Fruit fly (Drosophila melanogaster) whole organism, prepupa: Measurements from ENCODE around the gene Cap-H2.

Experiments used
- Blimp-1 ChIP-seq: fragments of 200-800 bp; sonication (Bioruptor generic); optimal IDR thresholded peaks from 3 replicates; lab custom pipeline; 2017; ENCODE audit warnings: missing biosample characterization, missing genetic modification characterization, mild to moderate bottlenecking, moderate library complexity, missing genetic modification reagents
- CG10631 ChIP-seq: fragments of 200-800 bp; sonication (Bioruptor generic); optimal IDR thresholded peaks from 2 replicates; lab custom pipeline; 2016; ENCODE audit warnings: missing biosample characterization, missing genetic modification characterization
- CG10669 ChIP-seq: fragments of 200-800 bp; sonication (Bioruptor generic); optimal IDR thresholded peaks from 3 replicates; lab custom pipeline; 2018; ENCODE audit warnings: missing biosample characterization, mild to moderate bottlenecking, missing genetic modification characterization, moderate library complexity
- CG11762 ChIP-seq: fragments of 200-800 bp; sonication (Bioruptor generic); optimal IDR thresholded peaks from 3 replicates; lab custom pipeline; 2016; ENCODE audit warnings: missing biosample characterization, missing genetic modification characterization; ENCODE audit not compliant: insufficient read depth
- CG11902 ChIP-seq: fragments of 200-800 bp; sonication (Bioruptor generic); optimal IDR thresholded peaks from 3 replicates; lab custom pipeline; 2016; ENCODE audit warnings: missing biosample characterization, missing genetic modification characterization
- CG15336 ChIP-seq: fragments of 200-800 bp; sonication (Bioruptor generic); IDR thresholded peaks from 2 replicates; pipeline ENCODE4 v1.3.6; 2022; ENCODE audit warnings: missing biosample characterization, missing genetic modification characterization
- CG1621 ChIP-seq: fragments of 200-800 bp; sonication (Bioruptor generic); optimal IDR thresholded peaks from 3 replicates; lab custom pipeline; 2018; ENCODE audit warnings: missing biosample characterization, mild to moderate bottlenecking, missing genetic modification characterization
- CG16779 ChIP-seq: fragments of 200-800 bp; sonication (Bioruptor generic); optimal IDR thresholded peaks from 3 replicates; lab custom pipeline; 2017; ENCODE audit warnings: missing biosample characterization, mild to moderate bottlenecking, missing genetic modification characterization
- CG3032 ChIP-seq: fragments of 200-800 bp; optimal IDR thresholded peaks from 2 replicates; lab custom pipeline; 2019; ENCODE audit warnings: missing biosample characterization, mild to moderate bottlenecking, missing genetic modification characterization, moderate library complexity
- CG32006 ChIP-seq: fragments of 200-800 bp; sonication (Bioruptor generic); optimal IDR thresholded peaks from 3 replicates; lab custom pipeline; 2017; ENCODE audit warnings: missing biosample characterization, mild to moderate bottlenecking, missing genetic modification characterization
- CG34406 ChIP-seq: fragments of 200-800 bp; sonication (Bioruptor generic); optimal IDR thresholded peaks from 3 replicates; lab custom pipeline; 2016; ENCODE audit warnings: missing biosample characterization, missing genetic modification characterization
- CG3919 ChIP-seq: fragments of 200-800 bp; sonication (Bioruptor generic); optimal IDR thresholded peaks from 3 replicates; lab custom pipeline; 2016; ENCODE audit warnings: missing biosample characterization, missing genetic modification characterization
- CG4318 ChIP-seq: fragments of 200-800 bp; sonication (Bioruptor generic); optimal IDR thresholded peaks from 3 replicates; lab custom pipeline; 2017; ENCODE audit warnings: missing biosample characterization, mild to moderate bottlenecking, missing genetic modification characterization
- CG6163 ChIP-seq: fragments of 200-800 bp; sonication (Bioruptor generic); IDR thresholded peaks from 3 replicates; pipeline ENCODE4 v1.3.6; 2022; ENCODE audit warnings: missing biosample characterization, missing genetic modification characterization
- CG6276 ChIP-seq: fragments of 200-800 bp; sonication (Bioruptor generic); optimal IDR thresholded peaks from 2 replicates; lab custom pipeline; 2017; ENCODE audit warnings: missing biosample characterization, mild to moderate bottlenecking, missing genetic modification characterization
- CG6792 ChIP-seq: fragments of 200-800 bp; sonication (Bioruptor generic); optimal IDR thresholded peaks from 3 replicates; lab custom pipeline; 2016; ENCODE audit warnings: missing biosample characterization, missing genetic modification characterization
- CG6808 ChIP-seq: fragments of 200-800 bp; sonication (Bioruptor generic); optimal IDR thresholded peaks from 3 replicates; lab custom pipeline; 2017; ENCODE audit warnings: missing biosample characterization, missing genetic modification characterization, mild to moderate bottlenecking, moderate library complexity, missing genetic modification reagents
- CG6854 ChIP-seq: fragments of 200-800 bp; sonication (Bioruptor generic); optimal IDR thresholded peaks from 2 replicates; lab custom pipeline; 2017; ENCODE audit warnings: missing biosample characterization, mild to moderate bottlenecking, missing genetic modification characterization
- CG7368 ChIP-seq: fragments of 200-800 bp; sonication (Bioruptor generic); optimal IDR thresholded peaks from 3 replicates; lab custom pipeline; 2016; ENCODE audit warnings: missing biosample characterization, missing genetic modification characterization
- CG8119 ChIP-seq: fragments of 200-800 bp; sonication (Bioruptor generic); IDR thresholded peaks from 3 replicates; pipeline ENCODE4 v1.3.6; 2022; ENCODE audit warnings: missing biosample characterization, missing genetic modification characterization
- CG8319 ChIP-seq: fragments of 200-800 bp; sonication (Bioruptor generic); optimal IDR thresholded peaks from 3 replicates; lab custom pipeline; 2016; ENCODE audit warnings: missing biosample characterization, missing genetic modification characterization
- CG8632 ChIP-seq: fragments of 200-800 bp; sonication (Bioruptor generic); optimal IDR thresholded peaks from 3 replicates; lab custom pipeline; 2016; ENCODE audit warnings: missing biosample characterization, missing genetic modification characterization
- CG9139 ChIP-seq: fragments of 200-800 bp; sonication (Bioruptor generic); optimal IDR thresholded peaks from 3 replicates; lab custom pipeline; 2017; ENCODE audit warnings: missing biosample characterization, mild to moderate bottlenecking, missing genetic modification characterization
- Eip78C ChIP-seq: fragments of 200-800 bp; sonication (Bioruptor generic); peaks from one replicate; lab custom pipeline; 2016; ENCODE audit warnings: missing biosample characterization, missing genetic modification characterization
- Eip93F ChIP-seq: fragments of 200-800 bp; sonication (Bioruptor generic); optimal IDR thresholded peaks from 2 replicates; lab custom pipeline; 2016; ENCODE audit warnings: missing biosample characterization, mild to moderate bottlenecking, missing genetic modification characterization
- Ets21C ChIP-seq: fragments of 200-800 bp; sonication (Bioruptor generic); optimal IDR thresholded peaks from 3 replicates; lab custom pipeline; 2016; ENCODE audit warnings: missing biosample characterization, missing genetic modification characterization
- Ets96B ChIP-seq: fragments of 200-800 bp; optimal IDR thresholded peaks from 2 replicates; lab custom pipeline; 2019; ENCODE audit warnings: missing biosample characterization, mild to moderate bottlenecking, missing genetic modification characterization, moderate library complexity
- Gug ChIP-seq: fragments of 200-800 bp; sonication (Bioruptor generic); IDR thresholded peaks from 2 replicates; pipeline ENCODE4 v1.3.6; 2022; ENCODE audit warnings: missing biosample characterization, missing genetic modification characterization
- Hr38 ChIP-seq: sonication (Bioruptor generic); optimal IDR thresholded peaks from 2 replicates; lab custom pipeline; 2016; ENCODE audit warnings: missing biosample characterization, missing genetic modification characterization
- Hr39 ChIP-seq: fragments of 200-800 bp; sonication (Bioruptor generic); optimal IDR thresholded peaks from 2 replicates; lab custom pipeline; 2016; ENCODE audit warnings: missing biosample characterization, missing genetic modification characterization
- Hr4 ChIP-seq: fragments of 200-800 bp; sonication (Bioruptor generic); optimal IDR thresholded peaks from 3 replicates; lab custom pipeline; 2016; ENCODE audit warnings: missing biosample characterization, missing genetic modification characterization
- Lpt ChIP-seq: fragments of 200-800 bp; sonication (Bioruptor generic); optimal IDR thresholded peaks from 3 replicates; lab custom pipeline; 2016; ENCODE audit warnings: missing biosample characterization, missing genetic modification characterization
- Met ChIP-seq: fragments of 200-800 bp; sonication (Bioruptor generic); optimal IDR thresholded peaks from 3 replicates; lab custom pipeline; 2016; ENCODE audit warnings: missing biosample characterization, missing genetic modification characterization
- OdsH ChIP-seq: fragments of 200-800 bp; sonication (Bioruptor generic); optimal IDR thresholded peaks from 3 replicates; lab custom pipeline; 2016; ENCODE audit warnings: missing biosample characterization, missing genetic modification characterization
- Smox ChIP-seq: fragments of 200-800 bp; sonication (Bioruptor generic); optimal IDR thresholded peaks from 3 replicates; lab custom pipeline; 2016; ENCODE audit warnings: missing biosample characterization, missing genetic modification characterization
- Sox14 ChIP-seq: fragments of 200-800 bp; sonication (Bioruptor generic); optimal IDR thresholded peaks from 3 replicates; lab custom pipeline; 2016; ENCODE audit warnings: missing biosample characterization, missing genetic modification characterization
- Sox15 ChIP-seq: fragments of 200-800 bp; sonication (Bioruptor generic); optimal IDR thresholded peaks from 3 replicates; lab custom pipeline; 2016; ENCODE audit warnings: missing biosample characterization, missing genetic modification characterization
- achi ChIP-seq: fragments of 200-800 bp; sonication (Bioruptor generic); optimal IDR thresholded peaks from 3 replicates; lab custom pipeline; 2016; ENCODE audit warnings: missing biosample characterization, missing genetic modification characterization
- cyc ChIP-seq: fragments of 200-800 bp; sonication (Bioruptor generic); optimal IDR thresholded peaks from 3 replicates; lab custom pipeline; 2016; ENCODE audit warnings: missing biosample characterization, missing genetic modification characterization
- dac ChIP-seq: fragments of 200-800 bp; sonication (Bioruptor generic); optimal IDR thresholded peaks from 2 replicates; lab custom pipeline; 2017; ENCODE audit warnings: missing biosample characterization, mild to moderate bottlenecking, missing genetic modification characterization
- dsx ChIP-seq: fragments of 200-800 bp; optimal IDR thresholded peaks from 3 replicates; lab custom pipeline; 2019; ENCODE audit warnings: missing biosample characterization, mild to moderate bottlenecking, missing genetic modification characterization, moderate library complexity; ENCODE audit not compliant: poor library complexity, severe bottlenecking
- eg ChIP-seq: fragments of 200-800 bp; sonication (Bioruptor generic); IDR thresholded peaks from 3 replicates; pipeline ENCODE4 v1.3.6; 2022; ENCODE audit warnings: missing biosample characterization, missing genetic modification characterization
- esn ChIP-seq: fragments of 200-800 bp; sonication (Bioruptor generic); optimal IDR thresholded peaks from 2 replicates; lab custom pipeline; 2016; ENCODE audit warnings: missing biosample characterization, mild to moderate bottlenecking, missing genetic modification characterization, moderate library complexity
- fd59A ChIP-seq: fragments of 200-800 bp; sonication (Bioruptor generic); optimal IDR thresholded peaks from 2 replicates; lab custom pipeline; 2017; ENCODE audit warnings: missing biosample characterization, mild to moderate bottlenecking, missing genetic modification characterization, missing genetic modification reagents
- fd85E ChIP-seq: fragments of 200-800 bp; sonication (Bioruptor generic); optimal IDR thresholded peaks from 3 replicates; lab custom pipeline; 2016; ENCODE audit warnings: missing biosample characterization, missing genetic modification characterization
- fkh ChIP-seq: fragments of 200-800 bp; sonication (Bioruptor generic); optimal IDR thresholded peaks from 3 replicates; lab custom pipeline; 2017; ENCODE audit warnings: missing biosample characterization, mild to moderate bottlenecking, missing genetic modification characterization, moderate library complexity
- lz ChIP-seq: fragments of 200-800 bp; sonication (Bioruptor generic); optimal IDR thresholded peaks from 3 replicates; lab custom pipeline; 2016; ENCODE audit warnings: missing biosample characterization, missing genetic modification characterization
- net ChIP-seq: fragments of 200-800 bp; sonication (Bioruptor generic); optimal IDR thresholded peaks from 3 replicates; lab custom pipeline; 2016; ENCODE audit warnings: missing biosample characterization, missing genetic modification characterization
- pdm3 ChIP-seq: fragments of 200-800 bp; sonication (Bioruptor generic); optimal IDR thresholded peaks from 3 replicates; lab custom pipeline; 2016; ENCODE audit warnings: missing biosample characterization, missing genetic modification characterization
- spab ChIP-seq: fragments of 200-800 bp; sonication (Bioruptor generic); optimal IDR thresholded peaks from 2 replicates; lab custom pipeline; 2017; ENCODE audit warnings: missing biosample characterization, mild to moderate bottlenecking, missing genetic modification characterization, missing genetic modification reagents
- ss ChIP-seq, 2 experiments: fragments of 200-800 bp; sonication (Bioruptor generic); optimal IDR thresholded peaks; 2 replicates in 1 of 2; 3 replicates in 1 of 2; lab custom pipeline; 2017 to 2018; ENCODE audit warnings: mild to moderate bottlenecking in 2 of 2, missing biosample characterization in 2 of 2, missing genetic modification characterization in 2 of 2, moderate library complexity in 1 of 2
- svp ChIP-seq: fragments of 200-800 bp; sonication (Bioruptor generic); peaks from one replicate; lab custom pipeline; 2016; ENCODE audit warnings: missing biosample characterization, missing genetic modification characterization
- vri ChIP-seq: fragments of 200-800 bp; sonication (Bioruptor generic); optimal IDR thresholded peaks from 3 replicates; lab custom pipeline; 2016; ENCODE audit warnings: missing biosample characterization, mild to moderate bottlenecking, missing genetic modification characterization

The Cap-H2 gene

dm6 chr3R:10784058-10784499 lies 23.0 kb downstream of the Cap-H2 start, which contains the start of the genes mRpL37 and Rbp1:
TSS of gene mRpL37 (minus strand) at chr3R:10784092.
TSS of gene Rbp1 (plus strand) at chr3R:10784383.
- TF ChIP-seq Sox14 (GFP tag; lab: Kevin White, UChicago) (peak; percentile 65), CG8632 (peak; percentile 52), net (GFP tag; lab: Kevin White, UChicago) (no peak), esn (GFP tag; lab: Kevin White, UChicago) (peak; percentile 73), CG6854 (GFP tag; lab: Kevin White, UChicago) (no peak), Ets21C (GFP tag; lab: Kevin White, UChicago) (peak; percentile 62), Eip93F (GFP tag; lab: Kevin White, UChicago) (no peak), fd59A (GFP tag; lab: Kevin White, UChicago) (peak; percentile 13), CG10669 (GFP tag; lab: Kevin White, UChicago) (no peak), CG6792 (peak; percentile 52), Lpt (GFP tag; lab: Kevin White, UChicago) (peak; percentile 20), lz (peak; percentile 77), CG6163 (GFP tag; lab: Robert Waterston, UW) (no peak), Eip78C (GFP tag; lab: Kevin White, UChicago) (peak; percentile 78), Hr38 (GFP tag; lab: Kevin White, UChicago) (no peak), CG11762 (GFP tag; lab: Kevin White, UChicago) (peak; percentile 36), CG8119 (GFP tag; lab: Robert Waterston, UW) (no peak), CG16779 (tag; lab: Kevin White, UChicago) (no peak), dac (GFP tag; lab: Kevin White, UChicago) (no peak), CG32006 (no peak), cyc (GFP tag; lab: Kevin White, UChicago) (peak; percentile 74), Hr39 (peak; percentile 72), CG3919 (GFP tag; lab: Kevin White, UChicago) (no peak), Blimp-1 (peak; percentile 26), Sox15 (GFP tag; lab: Kevin White, UChicago) (peak; percentile 67), Met (GFP tag; lab: Kevin White, UChicago) (no peak), pdm3 (GFP tag; lab: Kevin White, UChicago) (peak; percentile 70), CG8319 (GFP tag; lab: Kevin White, UChicago) (no peak), CG9139 (GFP tag; lab: Kevin White, UChicago) (no peak), dsx (GFP tag; lab: Kevin White, UChicago) (no peak), CG1621 (tag; lab: Kevin White, UChicago) (no peak), ss (GFP tag; optimal IDR thresholded peaks at IDR 0.05; lab: Kevin White, UChicago) (no peak), Hr4 (GFP tag; lab: Kevin White, UChicago) (peak; percentile 69), CG10631 (GFP tag; lab: Kevin White, UChicago) (peak; percentile 74), OdsH (GFP tag; lab: Kevin White, UChicago) (peak; percentile 74), CG15336 (no peak), CG6808 (GFP tag; lab: Kevin White, UChicago) (no peak), achi (no peak), svp (GFP tag; lab: Kevin White, UChicago) (no peak), Ets96B (peak; percentile 82), CG34406 (no peak), CG4318 (peak; percentile 58), spab (GFP tag; lab: Kevin White, UChicago) (no peak), CG3032 (tag; lab: Kevin White, UChicago) (peak; percentile 89), CG7368 (GFP tag; lab: Kevin White, UChicago) (no peak), eg (GFP tag; lab: Robert Waterston, UW) (no peak), fd85E (GFP tag; lab: Kevin White, UChicago) (no peak), fkh (no peak), CG11902 (GFP tag; lab: Kevin White, UChicago) (peak; percentile 68), Gug (GFP tag; lab: Robert Waterston, UW) (peak; percentile 16; the same call in 1 of the 2 replicates), CG6276 (GFP tag; lab: Kevin White, UChicago) (no peak), Smox (GFP tag; lab: Kevin White, UChicago) (peak; percentile 70), vri (no peak)
